Worm (Caenorhabditis elegans): ENCODE results near the gene F58D12.3.

F58D12.3 gene

DNA sequence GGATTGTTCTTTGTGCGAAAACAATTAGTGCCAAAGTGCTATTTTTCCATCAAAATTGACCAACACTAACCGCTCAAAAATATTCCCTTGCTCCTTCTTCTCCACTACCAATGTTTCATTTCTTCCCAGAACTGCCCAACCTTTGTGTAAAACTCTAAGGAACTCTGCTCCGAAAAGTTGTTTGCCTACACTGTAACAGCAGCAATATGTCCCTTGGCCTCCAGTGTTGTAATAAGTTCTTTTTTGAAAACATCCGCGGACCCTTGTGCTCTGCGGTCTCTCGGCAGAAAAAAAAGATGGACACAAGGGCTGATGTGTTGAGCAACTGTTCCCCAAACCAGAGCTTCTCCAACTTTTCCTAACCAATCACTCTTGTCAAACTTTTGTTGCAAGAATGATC lies 43.2 kb downstream of the F58D12.3 start, which contains the start of gene D1086.12:
Gene D1086.12 (plus strand): TSS at position 301 of the 400 bp plus-strand sequence.
- no peak for TF ChIP-seq Y105C5A.15 (GFP tag; IDR thresholded peaks at IDR 0.05)
- no peak for TF ChIP-seq vab-7 (GFP tag; IDR thresholded peaks at IDR 0.05)
- no peak for TF ChIP-seq R02D3.7 (tag; optimal IDR thresholded peaks at IDR 0.05)
- no peak for TF ChIP-seq dve-1 (tag; optimal IDR thresholded peaks at IDR 0.05; ENCODE audit: insufficient read depth)
- no peak for TF ChIP-seq ceh-28 (tag; optimal IDR thresholded peaks at IDR 0.05)
- TF ChIP-seq nhr-25 (tag; optimal IDR thresholded peaks at IDR 0.05; ENCODE audit: borderline replicate concordance, insufficient read depth), result no peak
- no peak for TF ChIP-seq jun-1 (tag; optimal IDR thresholded peaks at IDR 0.05)
- no peak for TF ChIP-seq nhr-11 (tag; optimal IDR thresholded peaks at IDR 0.05)
- peak; percentile 23 for TF ChIP-seq hlh-11 (tag; optimal IDR thresholded peaks at IDR 0.05)
- TF ChIP-seq mep-1 (tag; optimal IDR thresholded peaks at IDR 0.05), result no peak
- TF ChIP-seq nhr-237 (tag; optimal IDR thresholded peaks at IDR 0.05), result no peak
- TF ChIP-seq ZK546.5 (tag; optimal IDR thresholded peaks at IDR 0.05), result no peak
- peak in 1 of 2 experiments; percentile 59 for TF ChIP-seq daf-16 (GFP tag; optimal IDR thresholded peaks at IDR 0.05)
- no peak for TF ChIP-seq daf-16 (tag; optimal IDR thresholded peaks at IDR 0.05)
- no peak for TF ChIP-seq daf-12 (tag; optimal IDR thresholded peaks at IDR 0.05)

DNA sequence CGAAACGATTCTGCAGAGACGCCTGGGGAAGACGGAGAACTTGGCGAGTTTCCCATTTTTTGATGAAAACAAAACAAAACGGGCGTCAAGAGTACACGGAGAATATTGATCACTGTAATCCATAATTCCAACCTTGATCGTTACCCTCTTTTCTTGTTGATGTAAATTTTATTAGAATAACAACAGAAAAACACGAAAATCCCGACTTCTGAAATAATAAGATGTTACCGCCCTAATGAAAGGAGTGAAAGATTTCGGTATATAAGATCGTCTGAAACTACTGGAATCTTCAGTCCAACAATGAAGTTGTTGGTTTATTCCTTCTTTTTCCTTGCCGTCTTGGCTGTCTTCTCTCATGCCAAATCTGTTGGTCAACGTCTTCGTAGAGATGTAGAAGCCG lies 46.3 kb downstream of the F58D12.3 start, which contains the start of gene D1086.9:
Gene D1086.9 (plus strand): TSS at position 301 of the 400 bp plus-strand sequence.
- TF ChIP-seq rbr-2 (tag; optimal IDR thresholded peaks at IDR 0.05) (no peak), hmg-1.1 (GFP tag; IDR thresholded peaks at IDR 0.05) (no peak), duxl-1 (tag; optimal IDR thresholded peaks at IDR 0.05; ENCODE audit: poor library complexity) (no peak), Y75B8A.6 (GFP tag; IDR thresholded peaks at IDR 0.05) (no peak), fkh-10 (GFP tag; optimal IDR thresholded peaks at IDR 0.05) (no peak), spr-3 (GFP tag; optimal IDR thresholded peaks at IDR 0.05) (no peak), daf-12 (tag; optimal IDR thresholded peaks at IDR 0.05) (no peak), fos-1 (tag; optimal IDR thresholded peaks at IDR 0.05) (no peak), hlh-11 (tag; optimal IDR thresholded peaks at IDR 0.05) (no peak), nhr-48 (tag; optimal IDR thresholded peaks at IDR 0.05) (no peak), nhr-102 (tag; optimal IDR thresholded peaks at IDR 0.05) (no peak), lim-7 (GFP tag; IDR thresholded peaks at IDR 0.05) (no peak), T26A8.4 (GFP tag; IDR thresholded peaks at IDR 0.05) (no peak), zag-1 (tag; optimal IDR thresholded peaks at IDR 0.05) (no peak), ces-1 (GFP tag; optimal IDR thresholded peaks at IDR 0.05) (no peak)

ce11 chrV:14107511-14107910 lies 49.9 kb downstream of the F58D12.3 start, which contains the start of gene H39E23.3:
H39E23.3 (plus strand) TSS chrV:14107811.
- TF ChIP-seq hlh-30 (tag; optimal IDR thresholded peaks at IDR 0.05; ENCODE audit: insufficient read depth) (no peak), dmd-9 (GFP tag; IDR thresholded peaks at IDR 0.05) (no peak), hif-1 (tag; optimal IDR thresholded peaks at IDR 0.05) (no peak), ZK337.2 (GFP tag; IDR thresholded peaks at IDR 0.05) (no peak), duxl-1 (tag; optimal IDR thresholded peaks at IDR 0.05; ENCODE audit: poor library complexity) (no peak), unc-62 (GFP tag; optimal IDR thresholded peaks at IDR 0.05 in 1 of 2) (no peak), unc-62 (tag; optimal IDR thresholded peaks at IDR 0.05) (no peak), hlh-11 (tag; optimal IDR thresholded peaks at IDR 0.05) (no peak)

ce11 chrV:14110042-14110441 lies 52.4 kb downstream of the F58D12.3 start, which contains the start of gene H39E23.2:
H39E23.2 (plus strand) TSS chrV:14110342.
- TF ChIP-seq skn-1 (tag; optimal IDR thresholded peaks at IDR 0.05) (no peak), zip-11 (GFP tag; IDR thresholded peaks at IDR 0.05) (no peak), dve-1 (tag; optimal IDR thresholded peaks at IDR 0.05; ENCODE audit: insufficient read depth) (no peak), hmg-1.1 (GFP tag; IDR thresholded peaks at IDR 0.05) (no peak), saeg-2 (GFP tag; IDR thresholded peaks at IDR 0.05) (no peak), mes-2 (tag; optimal IDR thresholded peaks at IDR 0.05; ENCODE audit: poor library complexity, severe bottlenecking) (no peak), T20F7.1 (GFP tag; optimal IDR thresholded peaks at IDR 0.05) (no peak), R02D3.7 (tag; optimal IDR thresholded peaks at IDR 0.05) (no peak), Y105C5A.15 (GFP tag; IDR thresholded peaks at IDR 0.05) (no peak), fkh-10 (GFP tag; optimal IDR thresholded peaks at IDR 0.05) (no peak), ces-1 (GFP tag; optimal IDR thresholded peaks at IDR 0.05) (no peak)
